Worm (Caenorhabditis elegans) whole organism, L1 larva: ENCODE measurements around the gene tif-1A.

Source experiments
- C04F5.9 ChIP-seq: sonication (generic microtip); optimal IDR thresholded peaks from 2 replicates; lab custom pipeline; 2016; ENCODE audit warnings: missing genetic modification characterization, missing compliant biosample characterization
- aly-2 ChIP-seq: fragments of 150-350 bp; optimal IDR thresholded peaks from 2 replicates; lab custom pipeline; 2014; ENCODE audit warnings: missing biosample characterization, missing genetic modification characterization
- ceh-82 ChIP-seq, 3 experiments: fragments of 150-350 bp in 1 of 3; sonication (generic microtip) in 2 of 3; optimal IDR thresholded peaks; 2 replicates each; lab custom pipeline; 2014 to 2017; ENCODE audit warnings: missing biosample characterization in 3 of 3, missing genetic modification characterization in 3 of 3
- egl-13 ChIP-seq: sonication (generic microtip); optimal IDR thresholded peaks from 2 replicates; lab custom pipeline; 2016; ENCODE audit warnings: missing genotype, missing genetic modification reagents, missing genetic modification characterization, missing compliant biosample characterization
- egl-27 ChIP-seq, 2 experiments: fragments of 150-350 bp in 1 of 2; sonication (generic microtip); optimal IDR thresholded peaks; 3 replicates each; lab custom pipeline; 2017 to 2018; ENCODE audit warnings: missing biosample characterization in 2 of 2, missing genetic modification characterization in 2 of 2, missing genetic modification reagents in 2 of 2
- hlh-17 ChIP-seq: fragments of 200-800 bp; sonication (Bioruptor generic); optimal IDR thresholded peaks from 2 replicates; lab custom pipeline; 2018; ENCODE audit warnings: missing genetic modification characterization, mild to moderate bottlenecking, missing compliant biosample characterization, moderate library complexity, borderline replicate concordance
- lin-35 ChIP-seq, 2 experiments: fragments of 150-350 bp; optimal IDR thresholded peaks; 2 replicates each; lab custom pipeline; 2014; ENCODE audit warnings: missing biosample characterization in 2 of 2, missing genetic modification characterization in 2 of 2, missing genetic modification reagents in 2 of 2
- nhr-28 ChIP-seq: fragments of 150-350 bp; optimal IDR thresholded peaks from 2 replicates; lab custom pipeline; 2014; ENCODE audit warnings: missing biosample characterization, missing genetic modification characterization
- tbx-2 ChIP-seq: sonication (generic microtip); optimal IDR thresholded peaks from 2 replicates; lab custom pipeline; 2016; ENCODE audit warnings: missing genetic modification characterization, missing compliant biosample characterization
- unc-62 ChIP-seq: fragments of 150-350 bp; optimal IDR thresholded peaks from 2 replicates; lab custom pipeline; 2014; ENCODE audit warnings: missing biosample characterization, missing genetic modification reagents, missing genetic modification characterization
- ztf-11 ChIP-seq, 2 experiments: sonication (generic microtip); optimal IDR thresholded peaks; 2 replicates each; lab custom pipeline; 2016 to 2017; ENCODE audit warnings: missing genetic modification characterization in 2 of 2, missing biosample characterization in 1 of 2, missing compliant biosample characterization in 1 of 2

DNA sequence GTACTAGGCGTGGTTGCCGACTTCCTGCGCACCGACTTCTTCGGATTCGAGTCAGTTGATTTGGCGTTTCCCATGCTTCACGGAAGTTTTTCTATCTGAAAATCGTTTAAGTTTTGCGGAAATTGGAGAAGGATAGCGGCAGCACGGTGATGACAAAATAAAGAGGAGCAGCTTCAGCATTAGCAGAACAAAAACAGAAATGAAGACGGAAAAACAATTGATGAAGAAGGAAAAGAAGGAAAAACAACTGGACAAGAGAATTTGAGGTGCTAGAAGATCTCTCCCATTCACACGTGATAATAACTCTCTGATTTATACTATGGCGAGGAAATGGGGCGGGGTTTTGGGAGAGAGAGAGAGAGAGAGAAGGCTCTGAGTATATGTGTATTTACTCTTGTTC, 11.8 kb downstream of the tif-1A start, which contains the start of gene glb-11:
- TF ChIP-seq ztf-11 (tag; optimal IDR thresholded peaks at IDR 0.05; lab: Kevin White, UChicago) (no peak), nhr-28 (tag; lab: Kevin White, UChicago) (no peak), egl-27 (tag; optimal IDR thresholded peaks at IDR 0.05; lab: Kevin White, UChicago) (no peak), unc-62 (GFP tag; lab: Kevin White, UChicago) (no peak), egl-13 (tag; lab: Kevin White, UChicago) (no peak), tbx-2 (no peak), C04F5.9 (tag; lab: Kevin White, UChicago) (no peak), hlh-17 (GFP tag; lab: Kevin White, UChicago) (no peak), lin-35 (GFP tag; optimal IDR thresholded peaks at IDR 0.05; lab: Kevin White, UChicago) (no peak), aly-2 (tag; lab: Kevin White, UChicago) (no peak), ceh-82 (tag; optimal IDR thresholded peaks at IDR 0.05; lab: Kevin White, UChicago) (no peak)
